Fruit fly (Drosophila melanogaster): ENCODE results near the gene CG5004.
A peak's percentile ranks its signal among the peaks of the same experiment; 100 is the strongest.

The CG5004 gene

dm6 chrX:17078139-17078977, 29.0 kb upstream of the CG5004 start, which contains the start of gene CG4949:
TSS of gene CG4949 (plus strand) at chrX:17078836.
- no peak for TF ChIP-seq sv (GFP tag; optimal IDR thresholded peaks at IDR 0.05)
- TF ChIP-seq ey (GFP tag; optimal IDR thresholded peaks at IDR 0.05): no peak
- peak in 1 of 2 experiments; percentile 6 for TF ChIP-seq foxo (GFP tag; optimal IDR thresholded peaks at IDR 0.05)
- TF ChIP-seq br (GFP tag; optimal IDR thresholded peaks at IDR 0.05): no peak
- no peak for TF ChIP-seq Dfd (GFP tag; optimal IDR thresholded peaks at IDR 0.05)
- peak; percentile 33 for TF ChIP-seq sage (GFP tag; optimal IDR thresholded peaks at IDR 0.05)
- TF ChIP-seq woc (GFP tag; optimal IDR thresholded peaks at IDR 0.05): no peak
- no peak for TF ChIP-seq CrebA (GFP tag; optimal IDR thresholded peaks at IDR 0.05; ENCODE audit: borderline replicate concordance)
- no peak for TF ChIP-seq jim (GFP tag; optimal IDR thresholded peaks at IDR 0.05)
- no peak for TF ChIP-seq h (GFP tag; optimal IDR thresholded peaks at IDR 0.05)
- TF ChIP-seq usp (GFP tag; optimal IDR thresholded peaks at IDR 0.05): no peak
- TF ChIP-seq OdsH (GFP tag; optimal IDR thresholded peaks at IDR 0.05): no peak
- no peak for TF ChIP-seq Sp1 (GFP tag; optimal IDR thresholded peaks at IDR 0.05)
- TF ChIP-seq GATAd (GFP tag; optimal IDR thresholded peaks at IDR 0.05): no peak
- peak; percentile 36 for TF ChIP-seq HLH106 (tag; optimal IDR thresholded peaks at IDR 0.05)

- TF ChIP-seq CrebA (GFP tag; optimal IDR thresholded peaks at IDR 0.05; ENCODE audit: borderline replicate concordance) (no peak), GATAd (GFP tag; optimal IDR thresholded peaks at IDR 0.05) (no peak)
Observed at dm6 chrX:17081147-17081546, 26.2 kb upstream of the CG5004 start, which contains the start of gene CG4955. TSS of gene CG4955 (plus strand) at chrX:17081447.

dm6 chrX:17087575-17087974, 19.8 kb upstream of the CG5004 start, which contains the start of gene CG8945:
TSS of gene CG8945 (minus strand) at chrX:17087675.
- TF ChIP-seq tai (GFP tag; optimal IDR thresholded peaks at IDR 0.05) (no peak), woc (GFP tag; optimal IDR thresholded peaks at IDR 0.05) (no peak), HLH106 (tag; optimal IDR thresholded peaks at IDR 0.05) (no peak), Mio (GFP tag; optimal IDR thresholded peaks at IDR 0.05) (no peak)

- TF ChIP-seq Hr83 (GFP tag; optimal IDR thresholded peaks at IDR 0.05; ENCODE audit: poor library complexity, severe bottlenecking) (no peak), N (GFP tag; optimal IDR thresholded peaks at IDR 0.05) (no peak), br (GFP tag; optimal IDR thresholded peaks at IDR 0.05) (no peak), jim (GFP tag; optimal IDR thresholded peaks at IDR 0.05) (no peak), HLH106 (tag; optimal IDR thresholded peaks at IDR 0.05) (peak; percentile 27), sv (GFP tag; optimal IDR thresholded peaks at IDR 0.05) (no peak), h (GFP tag; optimal IDR thresholded peaks at IDR 0.05) (no peak), Hr78 (GFP tag; optimal IDR thresholded peaks at IDR 0.05) (no peak), foxo (GFP tag; optimal IDR thresholded peaks at IDR 0.05) (peak in 1 of 2 experiments; percentile 15), Dif (GFP tag; optimal IDR thresholded peaks at IDR 0.05; ENCODE audit: partially characterized antibody) (no peak), psq (GFP tag; optimal IDR thresholded peaks at IDR 0.05) (no peak), CrebA (GFP tag; optimal IDR thresholded peaks at IDR 0.05; ENCODE audit: borderline replicate concordance) (no peak)
Observed at dm6 chrX:17090585-17090984, 16.8 kb upstream of the CG5004 start.

- TF ChIP-seq woc (GFP tag; optimal IDR thresholded peaks at IDR 0.05) (peak; percentile 62), Hr83 (GFP tag; optimal IDR thresholded peaks at IDR 0.05; ENCODE audit: poor library complexity, severe bottlenecking) (peak; percentile 6), ey (GFP tag; optimal IDR thresholded peaks at IDR 0.05) (peak; percentile 48), OdsH (GFP tag; optimal IDR thresholded peaks at IDR 0.05) (peak; percentile 77), Dif (GFP tag; optimal IDR thresholded peaks at IDR 0.05; ENCODE audit: partially characterized antibody) (peak; percentile 1), h (GFP tag; optimal IDR thresholded peaks at IDR 0.05) (peak; percentile 62), Hnf4 (GFP tag; optimal IDR thresholded peaks at IDR 0.05) (no peak), Vsx2 (GFP tag; optimal IDR thresholded peaks at IDR 0.05; ENCODE audit: partially characterized antibody) (peak; percentile 31), dl (GFP tag; optimal IDR thresholded peaks at IDR 0.05; ENCODE audit: insufficient read depth in 1 of 2, partially characterized antibody in 2 of 2) (peak in 1 of 2 experiments; percentile 4), brk (GFP tag; optimal IDR thresholded peaks at IDR 0.05) (no peak), HLH106 (tag; optimal IDR thresholded peaks at IDR 0.05) (peak; percentile 91), usp (GFP tag; optimal IDR thresholded peaks at IDR 0.05) (no peak), sage (GFP tag; optimal IDR thresholded peaks at IDR 0.05) (no peak), CG9705 (GFP tag; optimal IDR thresholded peaks at IDR 0.05) (peak; percentile 45), GATAd (GFP tag; optimal IDR thresholded peaks at IDR 0.05) (peak; percentile 26), psq (GFP tag; optimal IDR thresholded peaks at IDR 0.05) (peak; percentile 74), dsf (GFP tag; optimal IDR thresholded peaks at IDR 0.05; ENCODE audit: borderline replicate concordance) (no peak), dmrt93B (GFP tag; optimal IDR thresholded peaks at IDR 0.05) (peak; percentile 80), fru (GFP tag; optimal IDR thresholded peaks at IDR 0.05) (peak; percentile 71), br (GFP tag; optimal IDR thresholded peaks at IDR 0.05) (no peak), Rel (GFP tag; optimal IDR thresholded peaks at IDR 0.05) (no peak), Rel (tag; optimal IDR thresholded peaks at IDR 0.05) (no peak), foxo (GFP tag; optimal IDR thresholded peaks at IDR 0.05) (peak in 1 of 2 experiments; percentile 82), Jra (GFP tag; optimal IDR thresholded peaks at IDR 0.05) (peak; percentile 29), Hr78 (GFP tag; optimal IDR thresholded peaks at IDR 0.05) (no peak), rgr (GFP tag; optimal IDR thresholded peaks at IDR 0.05) (peak; percentile 66), Sp1 (GFP tag; optimal IDR thresholded peaks at IDR 0.05) (peak; percentile 91)
Observed at dm6 chrX:17091062-17091904, 16.1 kb upstream of the CG5004 start, which contains the start of the genes CG16700 and CG4991. TSS of gene CG16700 (plus strand) at chrX:17091854. TSS of gene CG4991 (plus strand) at chrX:17091854.

Measured in whole organism, wandering third instar larva.